Worm (Caenorhabditis elegans): Measurements from ENCODE around the gene sru-3.

The sru-3 gene

DNA sequence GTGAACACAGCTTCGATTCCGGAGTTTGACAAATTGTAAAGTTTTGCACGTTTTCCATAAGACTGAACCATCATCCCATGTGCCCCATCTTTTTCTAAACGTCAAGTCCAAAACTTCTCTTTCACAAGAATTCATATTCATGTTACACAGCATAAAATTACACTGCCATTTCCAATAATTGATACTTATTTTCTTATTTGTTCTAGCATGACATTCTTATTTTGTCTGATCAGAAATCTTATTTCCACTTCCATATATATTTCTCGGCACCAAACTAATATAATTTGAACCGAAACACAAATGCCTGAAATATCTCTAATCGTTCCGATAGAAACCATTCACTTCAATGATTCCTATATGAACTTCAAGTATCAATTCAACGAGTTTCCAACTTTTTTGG lies 10.4 kb upstream of the sru-3 start, which contains the start of gene sru-2:
Gene sru-2 (plus strand): TSS at position 301 of the 400 bp plus-strand sequence.
- no peak for TF ChIP-seq blmp-1 (tag; optimal IDR thresholded peaks at IDR 0.05; ENCODE audit: insufficient read depth)
- TF ChIP-seq lin-39 (tag; optimal IDR thresholded peaks at IDR 0.05) = no peak
- no peak for TF ChIP-seq sem-4 (tag; optimal IDR thresholded peaks at IDR 0.05)
- TF ChIP-seq egl-27 (tag; optimal IDR thresholded peaks at IDR 0.05) = no peak
- TF ChIP-seq lin-13 (GFP tag; optimal IDR thresholded peaks at IDR 0.05) = no peak
- TF ChIP-seq C34F6.9 (tag; optimal IDR thresholded peaks at IDR 0.05) = no peak
- no peak for TF ChIP-seq unc-62 (GFP tag; optimal IDR thresholded peaks at IDR 0.05)
- no peak for TF ChIP-seq ZK546.5 (tag; optimal IDR thresholded peaks at IDR 0.05)
- TF ChIP-seq ztf-4 (tag; optimal IDR thresholded peaks at IDR 0.05) = no peak
- no peak for TF ChIP-seq unc-55 (GFP tag; optimal IDR thresholded peaks at IDR 0.05)
- TF ChIP-seq Y55F3AM.14 (GFP tag; optimal IDR thresholded peaks at IDR 0.05) = no peak
- no peak for TF ChIP-seq ceh-82 (tag; optimal IDR thresholded peaks at IDR 0.05)
- TF ChIP-seq unc-39 (tag; optimal IDR thresholded peaks at IDR 0.05) = no peak

DNA sequence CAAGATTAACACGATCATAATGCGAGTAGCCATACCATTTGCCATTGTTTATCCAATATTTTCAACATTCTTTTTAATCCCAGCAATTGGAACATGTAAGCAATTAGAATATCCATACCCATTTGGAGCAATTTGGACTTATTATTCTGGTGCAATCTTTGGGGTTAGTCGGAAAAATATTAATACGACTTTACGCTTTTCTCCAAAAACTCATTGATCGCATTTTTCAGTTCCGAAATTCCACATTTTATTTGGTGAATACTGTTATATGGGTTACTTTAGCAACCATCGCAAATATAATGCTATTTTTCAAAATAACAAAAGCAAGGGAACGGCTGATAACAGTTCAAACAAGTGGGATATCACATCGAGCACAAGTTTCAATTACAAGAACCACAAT lies 9.6 kb upstream of the sru-3 start:
- TF ChIP-seq R02D3.7 (tag; optimal IDR thresholded peaks at IDR 0.05) (no peak), elt-1 (tag; optimal IDR thresholded peaks at IDR 0.05) (no peak), alr-1 (tag; optimal IDR thresholded peaks at IDR 0.05) (no peak)

DNA sequence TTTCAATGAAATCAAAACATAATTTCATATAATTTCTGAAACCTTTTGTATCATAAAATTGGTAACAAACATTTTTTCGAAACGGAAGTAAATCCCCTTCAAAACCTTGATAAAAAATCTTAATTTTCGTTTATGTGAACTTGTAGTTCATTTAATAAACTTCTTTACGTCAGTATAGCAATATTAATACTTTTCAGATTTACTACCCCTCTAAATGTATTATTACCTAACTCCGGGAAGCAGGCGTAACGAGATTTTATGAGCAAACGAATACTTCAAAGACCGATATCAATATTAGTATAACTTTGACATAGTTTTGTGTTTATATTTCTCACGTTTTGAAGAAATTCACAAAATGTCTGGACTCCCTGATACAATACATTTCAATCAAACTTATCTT lies 8.1 kb upstream of the sru-3 start, which contains the start of gene sru-1:
Gene sru-1 (plus strand): TSS at position 301 of the 400 bp plus-strand sequence.
- TF ChIP-seq crh-2 (tag; optimal IDR thresholded peaks at IDR 0.05) (no peak), ceh-82 (tag; optimal IDR thresholded peaks at IDR 0.05) (no peak), sma-9 (GFP tag; optimal IDR thresholded peaks at IDR 0.05) (no peak), sma-9 (tag; optimal IDR thresholded peaks at IDR 0.05) (no peak), ZK546.5 (tag; optimal IDR thresholded peaks at IDR 0.05) (no peak), egl-27 (tag; optimal IDR thresholded peaks at IDR 0.05) (no peak), peb-1 (tag; optimal IDR thresholded peaks at IDR 0.05) (no peak), mab-5 (tag; optimal IDR thresholded peaks at IDR 0.05) (no peak), dmd-4 (tag; optimal IDR thresholded peaks at IDR 0.05) (no peak), blmp-1 (tag; optimal IDR thresholded peaks at IDR 0.05; ENCODE audit: insufficient read depth) (no peak)

DNA sequence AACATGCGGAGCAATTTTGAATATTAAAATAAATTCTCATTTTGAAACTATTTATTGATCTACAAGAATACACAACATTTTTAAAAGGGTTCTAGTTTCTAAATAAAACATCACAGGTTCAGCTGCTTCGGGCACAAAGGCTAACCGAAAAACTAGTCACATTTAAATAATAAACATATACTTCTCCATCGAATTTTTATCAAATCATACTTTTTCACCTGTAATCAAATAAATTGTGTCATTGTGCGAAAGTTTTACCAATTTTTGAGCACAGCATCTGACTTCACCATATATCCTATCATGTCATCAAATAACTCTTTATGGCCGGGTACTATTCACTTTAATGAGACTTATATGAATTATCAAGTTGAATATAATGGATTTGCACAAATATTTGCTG lies 6.1 kb upstream of the sru-3 start, which contains the start of gene sru-6:
Gene sru-6 (plus strand): TSS at position 301 of the 400 bp plus-strand sequence.
- TF ChIP-seq nhr-77 (tag; optimal IDR thresholded peaks at IDR 0.05) (no peak), lin-39 (tag; optimal IDR thresholded peaks at IDR 0.05) (no peak), ztf-4 (tag; optimal IDR thresholded peaks at IDR 0.05) (no peak), nhr-21 (tag; optimal IDR thresholded peaks at IDR 0.05) (no peak), alr-1 (tag; optimal IDR thresholded peaks at IDR 0.05) (no peak), blmp-1 (tag; optimal IDR thresholded peaks at IDR 0.05; ENCODE audit: insufficient read depth) (no peak), egl-27 (tag; optimal IDR thresholded peaks at IDR 0.05) (no peak), lin-13 (GFP tag; optimal IDR thresholded peaks at IDR 0.05) (no peak), fos-1 (tag; optimal IDR thresholded peaks at IDR 0.05) (no peak)

DNA sequence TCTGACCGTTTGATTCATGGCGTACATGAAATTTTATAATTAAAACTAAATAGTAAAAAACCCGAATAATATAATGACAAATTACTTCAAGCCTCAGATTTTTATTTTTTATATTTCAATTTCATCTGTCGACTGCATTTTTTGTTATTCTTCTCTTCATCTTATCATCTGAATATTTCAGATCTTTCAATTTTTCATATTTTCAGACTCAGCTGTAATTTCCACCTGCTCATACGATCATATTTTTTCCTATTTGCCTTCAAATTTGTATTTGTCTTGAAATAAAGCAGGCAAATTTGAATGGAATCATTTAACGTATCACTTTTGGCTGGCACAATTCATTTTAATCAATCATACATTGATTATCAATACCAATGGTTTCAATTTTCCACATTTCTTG lies 1.7 kb downstream of the sru-3 start, which contains the start of gene sru-4:
Gene sru-4 (plus strand): TSS at position 301 of the 400 bp plus-strand sequence.
- no peak for TF ChIP-seq ama-1 (optimal IDR thresholded peaks at IDR 0.05)
- no peak for TF ChIP-seq unc-39 (tag; optimal IDR thresholded peaks at IDR 0.05)
- no peak for TF ChIP-seq Y55F3AM.14 (GFP tag; optimal IDR thresholded peaks at IDR 0.05)
- no peak for TF ChIP-seq lin-39 (tag; optimal IDR thresholded peaks at IDR 0.05)
- TF ChIP-seq sma-3 (GFP tag; optimal IDR thresholded peaks at IDR 0.05) = no peak
- no peak for TF ChIP-seq nhr-11 (tag; optimal IDR thresholded peaks at IDR 0.05)
- TF ChIP-seq nhr-23 (tag; optimal IDR thresholded peaks at IDR 0.05) = no peak
- no peak for TF ChIP-seq R02D3.7 (tag; optimal IDR thresholded peaks at IDR 0.05)
- no peak for TF ChIP-seq elt-3 (tag; optimal IDR thresholded peaks at IDR 0.05)
- TF ChIP-seq ztf-1 (GFP tag; conservative IDR thresholded peaks at IDR 0.05) = no peak
- no peak for TF ChIP-seq aly-2 (tag; optimal IDR thresholded peaks at IDR 0.05)
- TF ChIP-seq lin-13 (GFP tag; optimal IDR thresholded peaks at IDR 0.05) = no peak
- no peak for TF ChIP-seq sem-4 (tag; optimal IDR thresholded peaks at IDR 0.05)
- no peak for TF ChIP-seq ztf-4 (tag; optimal IDR thresholded peaks at IDR 0.05)
- no peak for TF ChIP-seq unc-55 (GFP tag; optimal IDR thresholded peaks at IDR 0.05)
- TF ChIP-seq ceh-82 (tag; optimal IDR thresholded peaks at IDR 0.05) = no peak
- no peak for TF ChIP-seq peb-1 (tag; optimal IDR thresholded peaks at IDR 0.05)
- TF ChIP-seq nhr-129 (tag; optimal IDR thresholded peaks at IDR 0.05) = no peak

All from whole organism, L2 larva.